Worm (Caenorhabditis elegans) whole organism, late embryonic: Measurements from ENCODE around the gene ttll-5.

Source experiments
- ceh-34 ChIP-seq: sonication (generic microtip); optimal IDR thresholded peaks from 2 replicates; lab custom pipeline; 2016; ENCODE audit warnings: mild to moderate bottlenecking, missing genetic modification characterization, missing compliant biosample characterization
- dve-1 ChIP-seq: sonication (generic microtip); optimal IDR thresholded peaks from 2 replicates; lab custom pipeline; 2017; ENCODE audit warnings: antibody characterized with exemption, mild to moderate bottlenecking, missing genetic modification characterization, missing compliant biosample characterization
- madf-2 ChIP-seq: sonication (generic microtip); optimal IDR thresholded peaks from 2 replicates; lab custom pipeline; 2017; ENCODE audit warnings: missing genetic modification characterization, missing compliant biosample characterization
- pha-2 ChIP-seq: sonication (generic microtip); optimal IDR thresholded peaks from 2 replicates; lab custom pipeline; 2017; ENCODE audit warnings: mild to moderate bottlenecking, missing genetic modification characterization, missing compliant biosample characterization
- pqm-1 ChIP-seq: sonication (generic microtip); optimal IDR thresholded peaks from 2 replicates; lab custom pipeline; 2016; ENCODE audit warnings: missing genetic modification characterization, missing compliant biosample characterization
- rnt-1 ChIP-seq: sonication (generic microtip); optimal IDR thresholded peaks from 2 replicates; lab custom pipeline; 2016; ENCODE audit warnings: missing genetic modification characterization, missing compliant biosample characterization
- syd-9 ChIP-seq: sonication (generic microtip); optimal IDR thresholded peaks from 2 replicates; lab custom pipeline; 2016; ENCODE audit warnings: mild to moderate bottlenecking, missing genetic modification characterization, moderate library complexity, missing compliant biosample characterization
- tbx-2 ChIP-seq: sonication (generic microtip); optimal IDR thresholded peaks from 2 replicates; lab custom pipeline; 2016; ENCODE audit warnings: missing genetic modification characterization, missing compliant biosample characterization

ce11 chrV:11506347-11506746 lies 2.5 kb upstream of the ttll-5 start:
- TF ChIP-seq pha-2 (tag; lab: Kevin White, UChicago) = no peak
- TF ChIP-seq madf-2 = no peak
- no peak for TF ChIP-seq rnt-1 (tag; lab: Kevin White, UChicago)
- no peak for TF ChIP-seq ceh-34 (tag; lab: Kevin White, UChicago)
- no peak for TF ChIP-seq pqm-1 (tag; lab: Kevin White, UChicago)
- no peak for TF ChIP-seq tbx-2
- TF ChIP-seq syd-9 (tag; lab: Kevin White, UChicago) = no peak
- TF ChIP-seq dve-1 (tag; lab: Kevin White, UChicago) = no peak
